Worm (Caenorhabditis elegans) whole organism, early embryonic: Measurements from ENCODE around the gene sqrd-1.

Source experiments
- B0310.2 ChIP-seq: sonication (generic microtip); optimal IDR thresholded peaks from 2 replicates; lab custom pipeline; 2016; ENCODE audit warnings: mild to moderate bottlenecking, missing genetic modification characterization, missing compliant biosample characterization
- F13C5.2 ChIP-seq: sonication (generic microtip); optimal IDR thresholded peaks from 2 replicates; lab custom pipeline; 2017; ENCODE audit warnings: mild to moderate bottlenecking, missing genetic modification characterization, inconsistent platforms, missing compliant biosample characterization
- aly-1 ChIP-seq: sonication (generic microtip); optimal IDR thresholded peaks from 2 replicates; lab custom pipeline; 2016; ENCODE audit warnings: missing genetic modification characterization, missing compliant biosample characterization
- ama-1 ChIP-seq: fragments of 150-350 bp; optimal IDR thresholded peaks from 2 replicates; lab custom pipeline; 2014
- ceh-13 ChIP-seq: fragments of 200-800 bp; sonication (Bioruptor generic); optimal IDR thresholded peaks from 2 replicates; lab custom pipeline; 2018; ENCODE audit warnings: mild to moderate bottlenecking, missing genetic modification characterization, missing compliant biosample characterization
- ceh-36 ChIP-seq: sonication (generic microtip); optimal IDR thresholded peaks from 2 replicates; lab custom pipeline; 2016; ENCODE audit warnings: missing genetic modification characterization, inconsistent platforms, missing compliant biosample characterization
- ets-7 ChIP-seq: sonication (generic microtip); optimal IDR thresholded peaks from 2 replicates; lab custom pipeline; 2016; ENCODE audit warnings: missing genotype, missing genetic modification characterization, missing compliant biosample characterization
- flt-1 ChIP-seq: fragments of 200-800 bp; sonication (Bioruptor generic); IDR thresholded peaks from 2 replicates; pipeline ENCODE4 v1.3.6; 2022; ENCODE audit warnings: missing genetic modification characterization, missing compliant biosample characterization
- hmbx-1 ChIP-seq: sonication (generic microtip); optimal IDR thresholded peaks from 2 replicates; lab custom pipeline; 2016; ENCODE audit warnings: mild to moderate bottlenecking, missing genetic modification characterization, missing compliant biosample characterization
- hmg-4 ChIP-seq: fragments of 200-800 bp; sonication (Bioruptor generic); optimal IDR thresholded peaks from 2 replicates; lab custom pipeline; 2018; ENCODE audit warnings: mild to moderate bottlenecking, missing genetic modification characterization, missing compliant biosample characterization
- hnd-1 ChIP-seq: sonication (generic microtip); optimal IDR thresholded peaks from 2 replicates; lab custom pipeline; 2016; ENCODE audit warnings: missing genetic modification characterization, missing compliant biosample characterization
- pes-1 ChIP-seq: fragments of 200-800 bp; sonication (Bioruptor generic); IDR thresholded peaks from 2 replicates; pipeline ENCODE4 v1.3.6; 2022; ENCODE audit warnings: missing genetic modification reagents, missing genetic modification characterization, missing compliant biosample characterization
- scrt-1 ChIP-seq: fragments of 200-800 bp; sonication (Bioruptor generic); IDR thresholded peaks from 2 replicates; pipeline ENCODE4 v1.3.6; 2022; ENCODE audit warnings: missing genetic modification characterization, missing compliant biosample characterization
- sea-1 ChIP-seq: fragments of 200-800 bp; sonication (Bioruptor generic); conservative IDR thresholded peaks from 2 replicates; pipeline ENCODE4 v1.3.6; 2022; ENCODE audit warnings: missing genetic modification characterization, missing compliant biosample characterization
- tbx-11 ChIP-seq: fragments of 200-800 bp; sonication (Bioruptor generic); IDR thresholded peaks from 2 replicates; pipeline ENCODE4 v1.3.6; 2022; ENCODE audit warnings: missing genetic modification characterization, missing compliant biosample characterization
- tbx-37 ChIP-seq: fragments of 200-800 bp; sonication (Bioruptor generic); conservative IDR thresholded peaks from 2 replicates; pipeline ENCODE4 v1.3.6; 2022; ENCODE audit warnings: missing genetic modification reagents, missing genetic modification characterization, missing compliant biosample characterization
- tra-4 ChIP-seq: sonication (generic microtip); optimal IDR thresholded peaks from 2 replicates; lab custom pipeline; 2017; ENCODE audit warnings: missing genetic modification characterization, missing compliant biosample characterization

sqrd-1 gene

ce11 chrIV:14230799-14231198 is 11.1 kb downstream of the sqrd-1 start, which contains the start of gene F02H6.6:
TSS of gene F02H6.6 (minus strand) at chrIV:14230899.
- TF ChIP-seq ceh-13 (GFP tag; lab: Kevin White, UChicago) (no peak), tbx-11 (GFP tag; lab: Robert Waterston, UW) (no peak), B0310.2 (tag; lab: Kevin White, UChicago) (no peak), F13C5.2 (tag; lab: Kevin White, UChicago) (no peak), sea-1 (GFP tag; lab: Robert Waterston, UW) (no peak), aly-1 (no peak), tra-4 (tag; lab: Kevin White, UChicago) (no peak), ets-7 (tag; lab: Kevin White, UChicago) (no peak), scrt-1 (GFP tag; lab: Robert Waterston, UW) (no peak), ceh-36 (tag; lab: Kevin White, UChicago) (no peak), tbx-37 (GFP tag; lab: Robert Waterston, UW) (no peak), hmbx-1 (no peak), ama-1 (lab: Kevin White, UChicago) (no peak), hmg-4 (no peak), flt-1 (no peak), hnd-1 (tag; lab: Kevin White, UChicago) (no peak), pes-1 (GFP tag; lab: Robert Waterston, UW) (no peak)

DNA sequence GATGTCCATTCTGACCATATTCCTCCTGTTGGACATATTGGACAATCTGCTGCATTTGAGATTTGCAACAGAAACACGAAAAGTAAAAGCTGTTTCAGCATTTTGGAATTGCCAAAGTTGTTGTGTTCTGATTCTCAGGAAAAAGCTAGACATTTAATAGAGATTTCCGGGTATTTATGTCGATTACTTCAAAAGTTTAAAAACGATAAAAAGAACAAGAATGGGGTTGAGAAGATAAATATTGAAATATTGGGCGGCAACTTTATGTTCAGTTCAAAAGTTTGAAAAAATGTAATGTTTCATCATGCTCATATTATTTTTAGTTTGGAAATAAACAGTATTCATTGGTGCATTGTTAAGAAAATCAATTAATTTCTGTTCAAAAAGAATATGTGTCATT is 19.3 kb downstream of the sqrd-1 start, which contains the start of gene Y64G10A.1:
Gene Y64G10A.1, minus strand, starts transcription at position 101 of the 400 bp plus-strand sequence.
- TF ChIP-seq B0310.2 (tag; lab: Kevin White, UChicago) (no peak), sea-1 (GFP tag; lab: Robert Waterston, UW) (no peak), ets-7 (tag; lab: Kevin White, UChicago) (no peak), pes-1 (GFP tag; lab: Robert Waterston, UW) (no peak), tbx-37 (GFP tag; lab: Robert Waterston, UW) (no peak), tra-4 (tag; lab: Kevin White, UChicago) (no peak), ceh-36 (tag; lab: Kevin White, UChicago) (no peak), flt-1 (no peak), hmbx-1 (no peak)

- TF ChIP-seq pes-1 (GFP tag; lab: Robert Waterston, UW): no peak
- no peak for TF ChIP-seq B0310.2 (tag; lab: Kevin White, UChicago)
- TF ChIP-seq tbx-37 (GFP tag; lab: Robert Waterston, UW): no peak
- TF ChIP-seq ama-1 (lab: Kevin White, UChicago): no peak
- TF ChIP-seq flt-1: no peak
- TF ChIP-seq ets-7 (tag; lab: Kevin White, UChicago): no peak
Measured at ce11 chrIV:14241382-14242122, 21.9 kb downstream of the sqrd-1 start, which contains the start of gene Y64G10A.10. TSS of gene Y64G10A.10 (minus strand) at chrIV:14241432.

DNA sequence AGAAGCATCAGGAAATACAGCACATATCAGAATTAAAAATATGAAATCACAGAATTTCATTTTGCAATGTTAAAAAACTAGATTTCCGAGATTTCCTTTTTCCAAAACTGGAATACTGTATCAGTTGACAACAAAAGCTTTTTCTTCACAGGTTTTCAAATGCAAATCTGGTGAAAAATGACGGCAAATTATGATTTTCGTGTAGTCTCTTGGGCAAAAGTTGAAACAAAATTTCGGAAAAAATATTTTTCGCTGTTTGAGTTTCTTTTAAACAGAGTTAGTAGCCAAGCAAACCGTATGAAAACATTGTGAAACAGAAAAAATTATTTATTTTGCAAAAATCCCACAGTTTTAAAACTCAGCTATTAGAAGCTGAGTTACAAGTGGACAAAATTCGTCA is 24.7 kb downstream of the sqrd-1 start, which contains the start of gene Y64G10A.2:
Gene Y64G10A.2, minus strand, starts transcription at position 101 of the 400 bp plus-strand sequence.
- TF ChIP-seq ets-7 (tag; lab: Kevin White, UChicago): no peak
- no peak for TF ChIP-seq flt-1
- no peak for TF ChIP-seq pes-1 (GFP tag; lab: Robert Waterston, UW)
- TF ChIP-seq hnd-1 (tag; lab: Kevin White, UChicago): no peak
- no peak for TF ChIP-seq hmg-4
- TF ChIP-seq tbx-37 (GFP tag; lab: Robert Waterston, UW): no peak
- no peak for TF ChIP-seq sea-1 (GFP tag; lab: Robert Waterston, UW)
- TF ChIP-seq tbx-11 (GFP tag; lab: Robert Waterston, UW): no peak
- TF ChIP-seq ama-1 (lab: Kevin White, UChicago): no peak
- TF ChIP-seq tra-4 (tag; lab: Kevin White, UChicago): no peak

DNA sequence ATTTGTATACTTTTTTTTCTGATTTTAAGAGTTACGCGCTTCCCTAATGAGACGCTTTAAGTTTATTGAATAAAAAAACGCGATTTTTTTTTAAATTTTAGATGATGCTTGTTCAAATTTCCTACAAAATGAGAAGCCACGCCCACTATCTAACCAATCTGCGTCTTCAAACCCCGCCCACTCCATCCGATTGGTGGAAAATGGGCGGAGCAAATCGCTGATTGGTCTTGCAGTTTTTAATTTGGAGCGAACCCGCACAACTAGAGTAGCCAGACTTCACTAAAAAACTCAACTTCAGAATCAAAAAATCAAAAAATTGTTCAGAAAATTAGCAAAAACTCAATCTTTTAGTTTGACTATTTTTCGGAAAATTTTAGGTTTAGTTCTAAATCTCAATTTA is 29.8 kb downstream of the sqrd-1 start:
- TF ChIP-seq flt-1: no peak
- no peak for TF ChIP-seq ets-7 (tag; lab: Kevin White, UChicago)
- TF ChIP-seq ceh-13 (GFP tag; lab: Kevin White, UChicago): no peak
- no peak for TF ChIP-seq aly-1
- TF ChIP-seq F13C5.2 (tag; lab: Kevin White, UChicago): no peak
- no peak for TF ChIP-seq ama-1 (lab: Kevin White, UChicago)
- TF ChIP-seq ceh-36 (tag; lab: Kevin White, UChicago): no peak
- TF ChIP-seq B0310.2 (tag; lab: Kevin White, UChicago): no peak
- no peak for TF ChIP-seq pes-1 (GFP tag; lab: Robert Waterston, UW)
- no peak for TF ChIP-seq tbx-37 (GFP tag; lab: Robert Waterston, UW)

ce11 chrIV:14250113-14250512 is 30.4 kb downstream of the sqrd-1 start, which contains the start of gene srab-24:
TSS of gene srab-24 (minus strand) at chrIV:14250213.
- TF ChIP-seq ets-7 (tag; lab: Kevin White, UChicago) (no peak), hmg-4 (no peak), tbx-37 (GFP tag; lab: Robert Waterston, UW) (no peak), aly-1 (no peak), hmbx-1 (no peak), scrt-1 (GFP tag; lab: Robert Waterston, UW) (no peak), flt-1 (no peak), sea-1 (GFP tag; lab: Robert Waterston, UW) (no peak), F13C5.2 (tag; lab: Kevin White, UChicago) (no peak), ama-1 (lab: Kevin White, UChicago) (no peak), tra-4 (tag; lab: Kevin White, UChicago) (no peak), tbx-11 (GFP tag; lab: Robert Waterston, UW) (no peak), hnd-1 (tag; lab: Kevin White, UChicago) (no peak)

DNA sequence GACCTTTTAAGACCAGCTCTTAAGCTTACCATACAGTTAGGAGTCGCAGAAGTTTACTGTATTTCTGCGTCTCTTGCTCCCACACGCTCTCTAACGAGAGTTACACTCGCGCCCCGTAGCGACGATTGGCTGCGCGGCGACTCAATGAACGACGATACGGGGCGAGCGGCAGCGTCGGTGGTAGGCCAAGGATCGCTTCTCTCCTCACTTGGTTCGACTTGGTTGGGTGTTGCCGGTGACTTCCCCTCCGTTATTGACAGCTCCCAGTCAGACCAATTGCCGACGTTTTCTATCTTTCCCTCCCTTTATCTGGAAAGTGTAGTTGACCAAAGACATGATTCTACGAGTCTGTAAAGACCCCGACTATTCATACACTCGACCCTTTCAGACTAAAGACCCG is 35.9 kb downstream of the sqrd-1 start:
- TF ChIP-seq ama-1 (lab: Kevin White, UChicago) (no peak), hmg-4 (no peak), ets-7 (tag; lab: Kevin White, UChicago) (no peak), tbx-11 (GFP tag; lab: Robert Waterston, UW) (no peak), aly-1 (no peak), tbx-37 (GFP tag; lab: Robert Waterston, UW) (no peak), ceh-13 (GFP tag; lab: Kevin White, UChicago) (no peak), F13C5.2 (tag; lab: Kevin White, UChicago) (no peak), pes-1 (GFP tag; lab: Robert Waterston, UW) (no peak), ceh-36 (tag; lab: Kevin White, UChicago) (no peak)
